Worm (Caenorhabditis elegans) whole organism, midembryonic: ENCODE results near the gene malt-1.

Experiments used
- T22C8.4 ChIP-seq: fragments of 200-800 bp; sonication (Bioruptor generic); IDR thresholded peaks from 2 replicates; pipeline ENCODE4 v1.3.6; 2022; ENCODE audit warnings: missing genetic modification characterization, missing compliant biosample characterization
- cog-1 ChIP-seq: sonication (generic microtip); optimal IDR thresholded peaks from 2 replicates; lab custom pipeline; 2016; ENCODE audit warnings: missing genetic modification characterization, missing compliant biosample characterization
- flt-1 ChIP-seq: fragments of 200-800 bp; sonication (Bioruptor generic); IDR thresholded peaks from 2 replicates; pipeline ENCODE4 v1.3.6; 2022; ENCODE audit warnings: missing genetic modification characterization, missing compliant biosample characterization
- klf-2 ChIP-seq: fragments of 200-800 bp; sonication (Bioruptor generic); conservative IDR thresholded peaks from 2 replicates; pipeline ENCODE4 v1.3.6; 2022; ENCODE audit warnings: missing genetic modification reagents, missing genetic modification characterization, missing compliant biosample characterization
- med-1 ChIP-seq: sonication (generic microtip); optimal IDR thresholded peaks from 2 replicates; lab custom pipeline; 2017; ENCODE audit warnings: missing genetic modification characterization, mild to moderate bottlenecking, missing compliant biosample characterization, antibody characterized with exemption, missing genetic modification reagents; ENCODE audit not compliant: insufficient read depth
- ref-1 ChIP-seq: fragments of 200-800 bp; sonication (Bioruptor generic); conservative IDR thresholded peaks from 2 replicates; pipeline ENCODE4 v1.3.6; 2022; ENCODE audit warnings: missing genetic modification reagents, missing genetic modification characterization, missing compliant biosample characterization
- tab-1 ChIP-seq: fragments of 200-800 bp; sonication (Bioruptor generic); IDR thresholded peaks from 2 replicates; pipeline ENCODE4 v1.3.6; 2022; ENCODE audit warnings: missing genetic modification characterization, missing compliant biosample characterization
- ztf-23 ChIP-seq: fragments of 200-800 bp; sonication (Bioruptor generic); IDR thresholded peaks from 2 replicates; pipeline ENCODE4 v1.3.6; 2022; ENCODE audit warnings: missing genetic modification reagents, missing genetic modification characterization, missing compliant biosample characterization
- ztf-29 ChIP-seq: fragments of 200-800 bp; sonication (Bioruptor generic); IDR thresholded peaks from 2 replicates; pipeline ENCODE4 v1.3.6; 2022; ENCODE audit warnings: missing genetic modification reagents, missing genetic modification characterization, missing compliant biosample characterization

malt-1 gene

ce11 chrII:6932978-6933377 is 18.1 kb downstream of the malt-1 start:
- no peak for TF ChIP-seq flt-1
- no peak for TF ChIP-seq tab-1
- no peak for TF ChIP-seq cog-1 (tag; lab: Kevin White, UChicago)
- TF ChIP-seq ztf-23 (GFP tag; lab: Robert Waterston, UW): no peak
- TF ChIP-seq med-1: no peak
- no peak for TF ChIP-seq T22C8.4 (GFP tag; lab: Robert Waterston, UW)
- no peak for TF ChIP-seq klf-2 (GFP tag; lab: Robert Waterston, UW)
- TF ChIP-seq ztf-29 (GFP tag; lab: Robert Waterston, UW): no peak
- no peak for TF ChIP-seq ref-1 (GFP tag; lab: Robert Waterston, UW)

DNA sequence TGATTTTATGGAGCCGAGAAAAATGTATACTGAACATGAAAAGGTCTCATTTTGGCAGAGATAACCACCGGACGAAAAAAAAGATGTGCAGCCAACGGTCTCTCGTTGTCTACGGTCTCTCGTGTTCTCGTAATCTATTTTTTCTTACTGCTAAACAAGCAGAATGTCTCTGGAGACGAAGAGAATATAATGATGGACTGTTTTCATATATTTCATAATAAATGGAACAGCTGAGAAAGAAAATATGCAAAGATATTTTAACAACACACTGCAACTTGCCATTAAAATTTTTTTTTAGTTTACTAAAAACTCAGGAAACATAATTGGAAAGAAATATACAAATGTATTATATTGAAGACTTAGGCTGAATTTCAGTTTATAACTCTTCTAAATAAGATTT is 21.0 kb downstream of the malt-1 start:
- TF ChIP-seq ztf-23 (GFP tag; lab: Robert Waterston, UW) (no peak), ztf-29 (GFP tag; lab: Robert Waterston, UW) (no peak), tab-1 (no peak), flt-1 (no peak), med-1 (no peak), ref-1 (GFP tag; lab: Robert Waterston, UW) (no peak), T22C8.4 (GFP tag; lab: Robert Waterston, UW) (no peak), klf-2 (GFP tag; lab: Robert Waterston, UW) (no peak), cog-1 (tag; lab: Kevin White, UChicago) (no peak)

- TF ChIP-seq tab-1 (no peak), med-1 (no peak), T22C8.4 (GFP tag; lab: Robert Waterston, UW) (no peak), ref-1 (GFP tag; lab: Robert Waterston, UW) (no peak), cog-1 (tag; lab: Kevin White, UChicago) (no peak), ztf-29 (GFP tag; lab: Robert Waterston, UW) (no peak), flt-1 (no peak), klf-2 (GFP tag; lab: Robert Waterston, UW) (no peak), ztf-23 (GFP tag; lab: Robert Waterston, UW) (no peak)
Observed at ce11 chrII:6928416-6928815, 22.7 kb downstream of the malt-1 start, which contains the start of gene flcn-1. TSS of gene flcn-1 (plus strand) at chrII:6928763.

DNA sequence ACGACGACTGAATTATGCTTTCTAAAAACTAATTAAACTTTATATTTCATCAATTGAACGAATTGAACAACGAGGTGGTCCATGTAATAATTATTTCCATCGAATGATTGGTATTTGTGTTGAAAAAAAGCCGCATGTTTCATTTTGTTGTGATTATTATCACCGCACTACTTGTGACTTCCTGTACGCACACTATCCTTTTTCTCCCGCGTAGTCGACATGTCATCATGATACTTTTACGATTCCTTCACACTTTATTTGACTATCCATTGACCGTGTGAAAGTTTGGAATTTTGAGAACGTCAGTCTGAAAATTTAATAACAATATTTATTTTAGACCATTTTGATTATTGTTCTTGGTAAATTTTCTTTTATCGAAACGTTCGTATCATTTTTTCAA is 23.5 kb downstream of the malt-1 start, which contains the start of gene F22D3.4:
Gene F22D3.4, minus strand, starts transcription at position 1 of the 400 bp plus-strand sequence.
- TF ChIP-seq cog-1 (tag; lab: Kevin White, UChicago) (no peak), tab-1 (no peak), klf-2 (GFP tag; lab: Robert Waterston, UW) (no peak), flt-1 (no peak), ref-1 (GFP tag; lab: Robert Waterston, UW) (no peak), med-1 (no peak), ztf-23 (GFP tag; lab: Robert Waterston, UW) (no peak), ztf-29 (GFP tag; lab: Robert Waterston, UW) (no peak), T22C8.4 (GFP tag; lab: Robert Waterston, UW) (no peak)

- no peak for TF ChIP-seq T22C8.4 (GFP tag; lab: Robert Waterston, UW)
Observed at ce11 chrII:6927034-6927433, 24.1 kb downstream of the malt-1 start.

- TF ChIP-seq cog-1 (tag; lab: Kevin White, UChicago): no peak
- TF ChIP-seq ztf-29 (GFP tag; lab: Robert Waterston, UW): no peak
- TF ChIP-seq ref-1 (GFP tag; lab: Robert Waterston, UW): no peak
- no peak for TF ChIP-seq T22C8.4 (GFP tag; lab: Robert Waterston, UW)
- no peak for TF ChIP-seq ztf-23 (GFP tag; lab: Robert Waterston, UW)
- no peak for TF ChIP-seq tab-1
- no peak for TF ChIP-seq klf-2 (GFP tag; lab: Robert Waterston, UW)
- no peak for TF ChIP-seq med-1
- no peak for TF ChIP-seq flt-1
Observed at ce11 chrII:6926488-6926887, 24.6 kb downstream of the malt-1 start.

DNA sequence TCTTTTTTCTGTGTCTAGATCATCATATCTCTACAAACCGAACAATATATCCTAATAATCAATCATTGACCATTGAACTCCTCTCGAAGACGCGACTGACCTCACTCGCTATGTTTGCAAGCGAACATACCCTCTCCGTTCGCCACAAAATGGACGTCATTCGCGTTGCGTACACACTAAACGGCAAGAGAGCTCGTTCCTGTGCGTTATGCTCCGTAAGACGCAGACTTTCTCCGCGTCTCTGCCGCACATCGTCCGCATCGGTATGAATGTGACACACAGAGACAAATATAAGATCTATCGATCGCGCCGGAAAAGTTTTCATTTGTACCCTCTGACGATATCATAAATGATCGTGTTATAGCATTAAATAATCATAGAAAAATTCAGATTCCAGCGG is 25.0 kb downstream of the malt-1 start:
- TF ChIP-seq klf-2 (GFP tag; lab: Robert Waterston, UW) (no peak), ref-1 (GFP tag; lab: Robert Waterston, UW) (no peak), ztf-23 (GFP tag; lab: Robert Waterston, UW) (no peak), T22C8.4 (GFP tag; lab: Robert Waterston, UW) (no peak), tab-1 (no peak), med-1 (no peak), cog-1 (tag; lab: Kevin White, UChicago) (peak; percentile 29), ztf-29 (GFP tag; lab: Robert Waterston, UW) (no peak), flt-1 (0 out of 2 replicates have a peak, but pooled peaks have one; percentile 51)

DNA sequence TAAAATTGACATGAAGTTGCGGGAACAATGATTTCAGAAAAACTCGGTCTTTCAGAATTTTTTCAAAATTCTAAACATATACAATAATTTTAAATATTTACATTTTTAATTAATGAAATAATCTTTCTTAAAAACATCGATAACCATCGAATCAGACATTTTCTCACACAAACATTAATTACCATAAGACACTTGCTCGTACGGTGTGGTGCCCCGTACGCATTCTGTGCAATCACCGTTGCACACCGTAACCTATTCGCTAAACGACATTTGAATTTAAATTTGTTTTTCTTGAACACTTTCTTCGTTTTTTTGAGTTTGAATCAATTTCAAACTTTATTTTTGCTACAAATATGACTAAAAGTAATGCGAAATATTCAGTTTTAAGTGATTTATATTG is 27.3 kb downstream of the malt-1 start:
- TF ChIP-seq ztf-23 (GFP tag; lab: Robert Waterston, UW) (no peak), T22C8.4 (GFP tag; lab: Robert Waterston, UW) (no peak), tab-1 (no peak), ref-1 (GFP tag; lab: Robert Waterston, UW) (no peak), flt-1 (no peak), klf-2 (GFP tag; lab: Robert Waterston, UW) (no peak), ztf-29 (GFP tag; lab: Robert Waterston, UW) (no peak), med-1 (no peak), cog-1 (tag; lab: Kevin White, UChicago) (no peak)

ce11 chrII:6919363-6919851 is 31.7 kb downstream of the malt-1 start, which contains the start of gene B0252.1:
TSS of gene B0252.1 (plus strand) at chrII:6919680.
- no peak for TF ChIP-seq tab-1
- no peak for TF ChIP-seq ztf-29 (GFP tag; lab: Robert Waterston, UW)
- TF ChIP-seq med-1: no peak
- TF ChIP-seq flt-1: no peak
- TF ChIP-seq cog-1 (tag; lab: Kevin White, UChicago): no peak
- no peak for TF ChIP-seq ztf-23 (GFP tag; lab: Robert Waterston, UW)
- no peak for TF ChIP-seq ref-1 (GFP tag; lab: Robert Waterston, UW)
- TF ChIP-seq klf-2 (GFP tag; lab: Robert Waterston, UW): no peak
- TF ChIP-seq T22C8.4 (GFP tag; lab: Robert Waterston, UW): no peak

DNA sequence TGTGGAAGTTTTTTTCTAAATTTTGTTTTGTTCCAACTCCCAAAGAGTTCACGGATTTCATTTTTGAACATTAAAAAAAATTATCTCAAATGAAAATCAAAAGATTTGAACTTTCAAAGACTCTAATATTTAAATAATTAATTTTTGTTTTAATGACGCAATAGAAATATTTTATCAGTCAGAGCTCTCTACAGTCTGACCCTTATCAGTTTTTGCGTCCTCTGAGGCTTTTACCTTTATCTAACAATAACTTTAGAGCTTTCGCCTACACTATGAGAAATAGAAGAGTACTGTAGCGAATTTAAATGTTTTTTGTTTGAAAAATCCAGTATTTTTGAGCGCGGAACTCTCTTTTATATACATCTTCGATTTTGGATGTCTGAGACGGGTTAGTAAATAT is 32.2 kb downstream of the malt-1 start, which contains the start of gene B0252.5:
Gene B0252.5, minus strand, starts transcription at position 17 of the 400 bp plus-strand sequence.
- no peak for TF ChIP-seq cog-1 (tag; lab: Kevin White, UChicago)
